Fruit fly (Drosophila melanogaster) whole organism: ENCODE measurements around the gene RhoGAP18B.

Experiments
- CG8478 ChIP-seq: fragments of >200 bp; optimal IDR thresholded peaks from 2 replicates; lab custom pipeline; 2018; ENCODE audit warnings: inconsistent platforms
- Dll ChIP-seq: fragments of >200 bp; optimal IDR thresholded peaks from 2 replicates; lab custom pipeline; 2017
- EcR ChIP-seq, 2 experiments: fragments of >200 bp; optimal IDR thresholded peaks; 2 replicates each; lab custom pipeline; 2017; ENCODE audit warnings: missing biosample characterization in 2 of 2, missing genetic modification characterization in 2 of 2, missing genetic modification reagents in 2 of 2
- pan ChIP-seq: fragments of >200 bp; optimal IDR thresholded peaks from 2 replicates; lab custom pipeline; 2017
- psq ChIP-seq: fragments of >200 bp; optimal IDR thresholded peaks from 2 replicates; lab custom pipeline; 2017

DNA sequence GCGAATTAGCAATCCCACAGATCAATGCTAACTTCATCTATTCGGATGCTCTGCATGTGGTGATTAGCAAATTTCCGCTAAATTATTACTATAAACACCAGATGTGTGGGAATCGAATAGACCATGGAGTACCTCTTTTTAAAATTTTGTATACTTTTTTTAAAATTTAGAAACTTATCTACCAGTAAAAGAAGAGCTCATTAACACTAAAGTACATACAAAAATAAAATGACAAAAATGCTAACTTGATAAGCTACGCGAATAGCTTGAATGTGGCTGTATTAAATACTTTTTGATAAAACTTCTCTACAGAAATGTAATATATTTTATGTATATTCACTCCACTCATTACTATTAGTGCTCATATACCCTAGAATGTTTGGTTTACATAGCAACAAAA lies 7.2 kb upstream of the RhoGAP18B start:
- no peak for TF ChIP-seq Dll (lab: Kevin White, UChicago)
- no peak for TF ChIP-seq psq (lab: Kevin White, UChicago)
- TF ChIP-seq CG8478 (lab: Kevin White, UChicago): no peak
- TF ChIP-seq pan: no peak
- no peak for TF ChIP-seq EcR (GFP tag; optimal IDR thresholded peaks at IDR 0.05; lab: Kevin White, UChicago)
